Fruit fly (Drosophila melanogaster) whole organism, embryonic: ENCODE measurements around the gene Peritrophin-15a.
A peak's percentile ranks its signal among the peaks of the same experiment; 100 is the strongest.

ENCODE experiments used
- CG10462 ChIP-seq: fragments of 200-800 bp; sonication (Bioruptor generic); optimal IDR thresholded peaks from 2 replicates; lab custom pipeline; 2016; ENCODE audit warnings: missing biosample characterization, missing genetic modification characterization
- CG10654 ChIP-seq: fragments of 200-800 bp; sonication (Bioruptor generic); optimal IDR thresholded peaks from 2 replicates; lab custom pipeline; 2016; ENCODE audit warnings: missing biosample characterization, missing genetic modification characterization
- CG10959 ChIP-seq: fragments of 200-800 bp; sonication (Bioruptor generic); IDR thresholded peaks from 2 replicates; pipeline ENCODE4 v1.3.6; 2022; ENCODE audit warnings: missing biosample characterization, missing genetic modification characterization
- CG11398 ChIP-seq: fragments of 200-800 bp; sonication (Bioruptor generic); optimal IDR thresholded peaks from 2 replicates; lab custom pipeline; 2016; ENCODE audit warnings: missing biosample characterization, missing genetic modification characterization
- CG11695 ChIP-seq: fragments of 200-800 bp; sonication (Bioruptor generic); IDR thresholded peaks from 3 replicates; pipeline ENCODE4 v1.3.6; 2022; ENCODE audit warnings: missing biosample characterization, missing genetic modification characterization
- CG14710 ChIP-seq: fragments of 200-800 bp; sonication (Bioruptor generic); optimal IDR thresholded peaks from 3 replicates; lab custom pipeline; 2019; ENCODE audit warnings: missing biosample characterization, mild to moderate bottlenecking, missing genetic modification characterization, moderate library complexity
- CG2120 ChIP-seq: fragments of 200-800 bp; sonication (Bioruptor generic); optimal IDR thresholded peaks from 3 replicates; lab custom pipeline; 2016; ENCODE audit warnings: missing biosample characterization, missing genetic modification characterization
- CG31388 ChIP-seq: fragments of 200-800 bp; sonication (Bioruptor generic); optimal IDR thresholded peaks from 2 replicates; lab custom pipeline; 2016; ENCODE audit warnings: missing biosample characterization, missing genetic modification characterization
- CG33213 ChIP-seq: fragments of 200-800 bp; sonication (Bioruptor generic); optimal IDR thresholded peaks from 3 replicates; lab custom pipeline; 2016; ENCODE audit warnings: missing biosample characterization, missing genetic modification characterization
- CG3726 ChIP-seq: fragments of 200-800 bp; sonication (Bioruptor generic); IDR thresholded peaks from 3 replicates; pipeline ENCODE4, ENCODE4 v1.3.6; 2022; ENCODE audit warnings: missing biosample characterization, missing genetic modification characterization
- CG8281 ChIP-seq: fragments of 200-800 bp; sonication (Bioruptor generic); optimal IDR thresholded peaks from 2 replicates; lab custom pipeline; 2018; ENCODE audit warnings: missing biosample characterization, mild to moderate bottlenecking, missing genetic modification characterization, moderate library complexity
- CG8359 ChIP-seq: fragments of 200-800 bp; sonication (Bioruptor generic); optimal IDR thresholded peaks from 2 replicates; lab custom pipeline; 2017; ENCODE audit warnings: missing biosample characterization, mild to moderate bottlenecking, missing genetic modification characterization, borderline replicate concordance
- Chrac-16 ChIP-seq: fragments of 200-800 bp; sonication (Bioruptor generic); optimal IDR thresholded peaks from 3 replicates; lab custom pipeline; 2016; ENCODE audit warnings: missing biosample characterization, missing genetic modification characterization
- Dll ChIP-seq: fragments of 200-800 bp; sonication (Bioruptor generic); IDR thresholded peaks from 4 replicates; pipeline ENCODE4 v1.3.6; 2022; ENCODE audit warnings: missing biosample characterization, missing genetic modification characterization; ENCODE audit not compliant: partially characterized antibody
- Dref ChIP-seq: fragments of 200-800 bp; sonication (Bioruptor generic); IDR thresholded peaks from 2 replicates; pipeline ENCODE4 v1.3.6; 2022; ENCODE audit warnings: missing biosample characterization, missing genetic modification characterization
- HHEX ChIP-seq: fragments of 200-800 bp; sonication (Bioruptor generic); optimal IDR thresholded peaks from 3 replicates; lab custom pipeline; 2017; ENCODE audit warnings: missing biosample characterization, mild to moderate bottlenecking, missing genetic modification characterization, missing genetic modification reagents
- HLHmδ ChIP-seq: fragments of 200-800 bp; sonication (Bioruptor generic); optimal IDR thresholded peaks from 2 replicates; lab custom pipeline; 2018; ENCODE audit warnings: missing biosample characterization, mild to moderate bottlenecking, missing genetic modification characterization, moderate library complexity
- HmgD ChIP-seq: fragments of 200-800 bp; sonication (Bioruptor generic); optimal IDR thresholded peaks from 3 replicates; lab custom pipeline; 2016; ENCODE audit warnings: missing biosample characterization, missing genetic modification characterization
- Hr78 ChIP-seq, 2 experiments: fragments of 200-800 bp in 1 of 2; fragments of >200 bp in 1 of 2; sonication (Bioruptor generic) in 1 of 2; optimal IDR thresholded peaks; 2 replicates each; lab custom pipeline; 2017 to 2019; ENCODE audit warnings: missing biosample characterization in 2 of 2, missing genetic modification characterization in 2 of 2, mild to moderate bottlenecking in 1 of 2, moderate library complexity in 1 of 2
- Meics ChIP-seq: fragments of 200-800 bp; sonication (Bioruptor generic); optimal IDR thresholded peaks from 2 replicates; lab custom pipeline; 2017; ENCODE audit warnings: missing biosample characterization, mild to moderate bottlenecking, missing genetic modification characterization
- NfI ChIP-seq: fragments of 200-800 bp; sonication (Bioruptor generic); optimal IDR thresholded peaks from 3 replicates; lab custom pipeline; 2018; ENCODE audit warnings: missing biosample characterization, mild to moderate bottlenecking, missing genetic modification characterization, moderate library complexity
- ash1 ChIP-seq: fragments of 200-800 bp; sonication (Bioruptor generic); optimal IDR thresholded peaks from 2 replicates; lab custom pipeline; 2018; ENCODE audit warnings: missing biosample characterization, mild to moderate bottlenecking, missing genetic modification characterization
- ci ChIP-seq: fragments of 200-800 bp; sonication (Bioruptor generic); IDR thresholded peaks from 3 replicates; pipeline ENCODE4 v1.3.6; 2022; ENCODE audit warnings: missing biosample characterization, missing genetic modification characterization
- corto ChIP-seq: fragments of 200-800 bp; sonication (Bioruptor generic); optimal IDR thresholded peaks from 2 replicates; lab custom pipeline; 2016; ENCODE audit warnings: missing biosample characterization, mild to moderate bottlenecking, missing genetic modification characterization, moderate library complexity
- da ChIP-seq: fragments of 200-800 bp; sonication (Bioruptor generic); optimal IDR thresholded peaks from 2 replicates; lab custom pipeline; 2016; ENCODE audit warnings: missing biosample characterization, missing genetic modification characterization
- dimm ChIP-seq: fragments of 200-800 bp; sonication (Bioruptor generic); IDR thresholded peaks from 2 replicates; pipeline ENCODE4 v1.3.6; 2022; ENCODE audit warnings: missing biosample characterization, missing genetic modification characterization
- fru ChIP-seq: fragments of >200 bp; optimal IDR thresholded peaks from 2 replicates; lab custom pipeline; 2017
- gsb ChIP-seq: fragments of 200-800 bp; sonication (Bioruptor generic); IDR thresholded peaks from 2 replicates; pipeline ENCODE4 v1.3.6; 2022; ENCODE audit warnings: missing biosample characterization, missing genetic modification characterization
- insv ChIP-seq, 2 experiments: fragments of 200-800 bp; sonication (Bioruptor generic); optimal IDR thresholded peaks; 3 replicates each; lab custom pipeline; 2016 to 2018; ENCODE audit warnings: missing biosample characterization in 2 of 2, missing genetic modification characterization in 2 of 2
- lmd ChIP-seq: fragments of 200-800 bp; sonication (Bioruptor generic); IDR thresholded peaks from 2 replicates; pipeline ENCODE4 v1.3.6; 2022; ENCODE audit warnings: missing biosample characterization, missing genetic modification characterization
- lov ChIP-seq, 2 experiments: fragments of 200-800 bp in 1 of 2; fragments of >200 bp in 1 of 2; sonication (Bioruptor generic) in 1 of 2; IDR thresholded peaks in 1 of 2; optimal IDR thresholded peaks in 1 of 2; 2 replicates in 1 of 2; 3 replicates in 1 of 2; pipeline versions ENCODE4 v1.3.6 to Lab custom; 2017 to 2022; ENCODE audit warnings: missing biosample characterization in 1 of 2, missing genetic modification characterization in 1 of 2
- maf-S ChIP-seq: fragments of 200-800 bp; sonication (Bioruptor generic); optimal IDR thresholded peaks from 2 replicates; lab custom pipeline; 2016; ENCODE audit warnings: missing biosample characterization, missing genetic modification characterization
- mirr ChIP-seq: fragments of 200-800 bp; sonication (Bioruptor generic); optimal IDR thresholded peaks from 3 replicates; lab custom pipeline; 2018; ENCODE audit warnings: missing biosample characterization, mild to moderate bottlenecking, missing genetic modification characterization
- oc ChIP-seq: fragments of 200-800 bp; sonication (Bioruptor generic); optimal IDR thresholded peaks from 2 replicates; lab custom pipeline; 2018; ENCODE audit warnings: missing biosample characterization, mild to moderate bottlenecking, missing genetic modification characterization, moderate library complexity
- pfk ChIP-seq: fragments of 200-800 bp; sonication (Bioruptor generic); optimal IDR thresholded peaks from 2 replicates; lab custom pipeline; 2018; ENCODE audit warnings: missing biosample characterization, mild to moderate bottlenecking, missing genetic modification characterization, moderate library complexity
- pnt ChIP-seq: fragments of 200-800 bp; sonication (Bioruptor generic); optimal IDR thresholded peaks from 3 replicates; lab custom pipeline; 2016; ENCODE audit warnings: missing biosample characterization, missing genetic modification characterization
- ro ChIP-seq: fragments of 200-800 bp; sonication (Bioruptor generic); IDR thresholded peaks from 2 replicates; pipeline ENCODE4 v1.3.6; 2022; ENCODE audit warnings: missing biosample characterization, missing genetic modification characterization
- sc ChIP-seq, 3 experiments: fragments of >200 bp in 2 of 3; fragments of 200-800 bp in 1 of 3; sonication (Bioruptor generic) in 1 of 3; optimal IDR thresholded peaks; 2 replicates in 2 of 3; 3 replicates in 1 of 3; lab custom pipeline; 2017; ENCODE audit warnings: mild to moderate bottlenecking in 1 of 3, missing biosample characterization in 1 of 3, missing genetic modification characterization in 1 of 3, missing genetic modification reagents in 1 of 3
- tap ChIP-seq: fragments of 200-800 bp; optimal IDR thresholded peaks from 3 replicates; lab custom pipeline; 2019; ENCODE audit warnings: missing biosample characterization, mild to moderate bottlenecking, missing genetic modification characterization, moderate library complexity
- yki ChIP-seq: fragments of >200 bp; optimal IDR thresholded peaks from 3 replicates; lab custom pipeline; 2018
- zen ChIP-seq: fragments of 200-800 bp; sonication (Bioruptor generic); optimal IDR thresholded peaks from 3 replicates; lab custom pipeline; 2018; ENCODE audit warnings: missing biosample characterization, mild to moderate bottlenecking, missing genetic modification characterization, moderate library complexity
- zf30C ChIP-seq: fragments of 200-800 bp; sonication (Bioruptor generic); optimal IDR thresholded peaks from 3 replicates; lab custom pipeline; 2018; ENCODE audit warnings: missing biosample characterization, mild to moderate bottlenecking, missing genetic modification characterization

Peritrophin-15a gene

DNA sequence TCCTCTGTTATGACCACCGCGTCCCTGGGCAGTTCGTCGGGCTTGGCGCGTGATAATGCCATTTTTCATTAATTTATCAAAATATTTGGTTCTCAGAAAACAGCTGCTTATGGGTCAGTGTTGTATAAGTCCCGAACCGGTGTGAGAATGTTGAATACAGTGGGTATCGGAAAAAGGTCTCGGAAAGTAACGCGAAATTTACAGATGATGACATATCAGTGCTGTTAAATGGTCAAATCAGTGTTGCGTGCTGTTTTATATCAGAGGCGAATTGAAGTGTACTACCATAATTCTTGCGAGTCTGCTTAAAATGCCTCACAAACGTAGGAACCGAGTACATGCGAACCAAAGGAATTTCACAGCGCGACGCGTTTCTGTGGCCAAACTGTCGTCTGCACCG, 13.2 kb downstream of the Peritrophin-15a start, which contains the start of the genes CG13392 and Rcd4 (continued):
- TF ChIP-seq zf30C (GFP tag; lab: Kevin White, UChicago), result peak; percentile 36
- no peak for TF ChIP-seq sc (optimal IDR thresholded peaks at IDR 0.05; lab: Kevin White, UChicago)
- no peak for TF ChIP-seq sc (GFP tag; optimal IDR thresholded peaks at IDR 0.05; lab: Kevin White, UChicago)
- no peak for TF ChIP-seq yki (lab: Kevin White, UChicago)
- no peak for TF ChIP-seq tap
- TF ChIP-seq zen (tag; lab: Kevin White, UChicago), result peak; percentile 76
- no peak for TF ChIP-seq CG8359 (GFP tag; lab: Kevin White, UChicago)
- TF ChIP-seq ash1, result peak; percentile 15
- no peak for TF ChIP-seq CG10654 (GFP tag; lab: Kevin White, UChicago)
- peak; percentile 23 for TF ChIP-seq da (GFP tag; lab: Kevin White, UChicago)
- no peak; the same call in 1 of the 2 replicates for TF ChIP-seq CG10959
- TF ChIP-seq ci (GFP tag; lab: Robert Waterston, UW), result peak; percentile 68; the same call in 2 of the 3 replicates
- TF ChIP-seq CG2120 (GFP tag; lab: Kevin White, UChicago), result peak; percentile 88
- TF ChIP-seq Dref, result peak; percentile 57
- TF ChIP-seq corto (GFP tag; lab: Kevin White, UChicago), result peak; percentile 38
- peak; percentile 63 for TF ChIP-seq HmgD (GFP tag; lab: Kevin White, UChicago)
- TF ChIP-seq CG31388 (GFP tag; lab: Kevin White, UChicago), result no peak
- TF ChIP-seq CG11695 (GFP tag; lab: Robert Waterston, UW), result no peak; the same call in 2 of the 3 replicates
- peak; percentile 72 for TF ChIP-seq CG33213
- no peak for TF ChIP-seq dimm (GFP tag; lab: Robert Waterston, UW)
- no peak for TF ChIP-seq CG3726
- TF ChIP-seq pfk, result no peak
- no peak for TF ChIP-seq lov (optimal IDR thresholded peaks at IDR 0.05; lab: Kevin White, UChicago)
- TF ChIP-seq lov (GFP tag; IDR thresholded peaks at IDR 0.05; lab: Robert Waterston, UW), result no peak
- peak; percentile 65 for TF ChIP-seq CG11398 (GFP tag; lab: Kevin White, UChicago)
- TF ChIP-seq NfI (GFP tag; lab: Kevin White, UChicago), result peak; percentile 72
- peak; percentile 47 for TF ChIP-seq maf-S
- peak; percentile 28 for TF ChIP-seq HLHmδ
- 0 out of 2 replicates have a peak, but pooled peaks have one; percentile 13 for TF ChIP-seq gsb (GFP tag; lab: Robert Waterston, UW)
- TF ChIP-seq oc, result no peak
- peak; percentile 38; the same call in 1 of the 2 replicates for TF ChIP-seq lmd
- peak; percentile 66 for TF ChIP-seq CG14710
- TF ChIP-seq HHEX (GFP tag; lab: Kevin White, UChicago), result peak; percentile 56
- TF ChIP-seq pnt (GFP tag; lab: Kevin White, UChicago), result no peak
- no peak for TF ChIP-seq CG10462 (GFP tag; lab: Kevin White, UChicago)
- no peak for TF ChIP-seq ro (GFP tag; lab: Robert Waterston, UW)
- peak; percentile 62 for TF ChIP-seq Meics (GFP tag; lab: Kevin White, UChicago)
- TF ChIP-seq Hr78 (GFP tag; optimal IDR thresholded peaks at IDR 0.05; lab: Kevin White, UChicago), result no peak
- peak in 1 of 2 experiments; percentile 42 for TF ChIP-seq insv (GFP tag; optimal IDR thresholded peaks at IDR 0.05; lab: Kevin White, UChicago)
- peak; percentile 63; the same call in 2 of the 4 replicates for TF ChIP-seq Dll
- TF ChIP-seq fru (lab: Kevin White, UChicago), result no peak
- TF ChIP-seq mirr (GFP tag; lab: Kevin White, UChicago), result peak; percentile 65
- no peak for TF ChIP-seq CG8281
- peak; percentile 61 for TF ChIP-seq Chrac-16
